Fruit fly (Drosophila melanogaster) whole organism: ENCODE data around the gene sima.

Experiments used
- psq ChIP-seq: fragments of >200 bp; optimal IDR thresholded peaks from 2 replicates; lab custom pipeline; 2017
- usp ChIP-seq: fragments of >200 bp; optimal IDR thresholded peaks from 2 replicates; lab custom pipeline; 2017; ENCODE audit warnings: missing biosample characterization, missing genetic modification characterization, mixed read lengths

DNA sequence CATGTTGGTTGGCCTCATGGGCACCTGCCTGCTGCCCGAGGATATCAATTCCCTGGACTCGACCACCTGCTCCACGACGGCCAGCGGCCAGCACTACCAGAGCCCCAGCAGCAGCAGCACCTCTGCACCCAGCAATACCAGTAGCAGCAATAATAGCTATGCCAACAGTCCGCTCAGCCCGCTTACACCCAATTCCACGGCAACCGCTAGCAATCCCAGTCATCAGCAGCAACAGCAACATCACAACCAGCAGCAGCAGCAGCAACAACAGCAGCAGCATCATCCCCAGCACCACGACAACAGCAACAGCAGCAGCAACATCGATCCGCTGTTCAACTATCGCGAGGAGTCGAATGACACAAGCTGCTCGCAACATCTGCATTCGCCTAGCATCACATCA lies 51.3 kb downstream of the sima start:
- no peak for TF ChIP-seq usp (GFP tag; lab: Kevin White, UChicago)
- TF ChIP-seq psq, result no peak
